Worm (Caenorhabditis elegans) whole organism, L4/young adult: Measurements from ENCODE around the gene gbh-1.

Source experiments
- W03F9.2 ChIP-seq: fragments of 150-350 bp; optimal IDR thresholded peaks from 2 replicates; lab custom pipeline; 2014; ENCODE audit warnings: missing biosample characterization, missing genetic modification characterization
- dao-5 ChIP-seq: sonication (generic microtip); optimal IDR thresholded peaks from 2 replicates; lab custom pipeline; 2016; ENCODE audit warnings: missing genotype, missing genetic modification characterization, moderate library complexity, missing compliant biosample characterization
- him-1 ChIP-seq: sonication (generic microtip); optimal IDR thresholded peaks from 2 replicates; lab custom pipeline; 2016; ENCODE audit warnings: missing genotype, missing genetic modification reagents, missing genetic modification characterization, missing compliant biosample characterization

DNA sequence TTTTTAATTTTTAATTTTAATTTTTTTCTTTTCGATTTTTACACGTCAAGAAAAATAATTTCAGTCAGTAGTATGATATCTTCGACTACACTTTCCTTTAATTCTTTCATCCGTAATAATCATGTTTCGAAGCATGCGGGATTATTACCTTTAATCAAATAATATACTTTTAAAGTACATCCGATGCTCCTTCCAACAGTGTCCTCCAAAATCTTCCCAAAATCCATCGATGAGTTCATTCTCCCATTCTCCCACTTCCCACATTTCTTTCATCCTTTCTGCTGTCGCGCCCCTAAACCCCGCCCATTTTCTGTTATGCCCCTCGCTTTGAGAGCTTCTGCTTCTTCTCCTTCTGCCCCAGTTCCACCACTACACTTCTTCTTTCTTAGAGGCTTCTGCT is 1.1 kb upstream of the gbh-1 start, which contains the start of gene lgc-57:
- no peak for TF ChIP-seq him-1 (tag; lab: Kevin White, UChicago)
- TF ChIP-seq W03F9.2 (tag; lab: Kevin White, UChicago): no peak
- no peak for TF ChIP-seq dao-5 (tag; lab: Kevin White, UChicago)
